Worm (Caenorhabditis elegans): ENCODE data around the gene K02E2.11.
A peak's percentile ranks its signal among the peaks of the same experiment; 100 is the strongest.

Gene K02E2.11

ce11 chrV:20383065-20383609 is at the start of gene K02E2.11:
Gene K02E2.11 (plus strand): TSS chrV:20383315.
- TF ChIP-seq dpl-1 (GFP tag; optimal IDR thresholded peaks at IDR 0.05) = peak; percentile 27
- TF ChIP-seq pha-4 (GFP tag; IDR thresholded peaks at IDR 0.05) = no peak
- TF ChIP-seq pha-4 (tag; optimal IDR thresholded peaks at IDR 0.05) = peak; percentile 25
- no peak for TF ChIP-seq mxl-3 (GFP tag; optimal IDR thresholded peaks at IDR 0.05)
- no peak for TF ChIP-seq ceh-20 (GFP tag; IDR thresholded peaks at IDR 0.05)
- TF ChIP-seq daf-19 (GFP tag; conservative IDR thresholded peaks at IDR 0.05) = no peak
- no peak for TF ChIP-seq aly-2 (tag; optimal IDR thresholded peaks at IDR 0.05)
- TF ChIP-seq mdt-29 (GFP tag; IDR thresholded peaks at IDR 0.05) = no peak
- no peak for TF ChIP-seq nhr-42 (GFP tag; IDR thresholded peaks at IDR 0.05)
- no peak for TF ChIP-seq dmd-8 (GFP tag; IDR thresholded peaks at IDR 0.05)
- no peak for TF ChIP-seq nhr-48 (tag; optimal IDR thresholded peaks at IDR 0.05)
- TF ChIP-seq egl-43 (GFP tag; IDR thresholded peaks at IDR 0.05) = no peak
- TF ChIP-seq unc-130 (GFP tag; optimal IDR thresholded peaks at IDR 0.05) = no peak
- no peak for TF ChIP-seq hif-1 (tag; optimal IDR thresholded peaks at IDR 0.05)
- no peak for TF ChIP-seq ZK337.2 (GFP tag; IDR thresholded peaks at IDR 0.05)
- TF ChIP-seq ceh-44 (GFP tag; IDR thresholded peaks at IDR 0.05) = no peak
- TF ChIP-seq Y5F2A.4 (GFP tag; optimal IDR thresholded peaks at IDR 0.05) = no peak
- TF ChIP-seq F37D6.2 (tag; optimal IDR thresholded peaks at IDR 0.05) = no peak
- TF ChIP-seq lsy-2 (tag; optimal IDR thresholded peaks at IDR 0.05) = peak in 1 of 2 experiments; percentile 60
- no peak for TF ChIP-seq ceh-32 (tag; optimal IDR thresholded peaks at IDR 0.05; ENCODE audit: poor library complexity)
- TF ChIP-seq Y48G9A.11 (GFP tag; IDR thresholded peaks at IDR 0.05) = no peak
- TF ChIP-seq mes-2 (tag; optimal IDR thresholded peaks at IDR 0.05; ENCODE audit: poor library complexity, severe bottlenecking) = no peak
- peak; percentile 29 for TF ChIP-seq rbr-2 (tag; optimal IDR thresholded peaks at IDR 0.05)
- no peak for TF ChIP-seq ceh-62 (tag; optimal IDR thresholded peaks at IDR 0.05)
- no peak for TF ChIP-seq gei-8 (GFP tag; optimal IDR thresholded peaks at IDR 0.05)
- no peak for TF ChIP-seq fos-1 (tag; optimal IDR thresholded peaks at IDR 0.05)
- TF ChIP-seq lin-13 (GFP tag; optimal IDR thresholded peaks at IDR 0.05) = no peak
- no peak for TF ChIP-seq D1046.2 (GFP tag; IDR thresholded peaks at IDR 0.05)
- TF ChIP-seq saeg-2 (GFP tag; IDR thresholded peaks at IDR 0.05) = no peak
- no peak for TF ChIP-seq zip-11 (GFP tag; IDR thresholded peaks at IDR 0.05)
- TF ChIP-seq unc-62 (GFP tag; optimal IDR thresholded peaks at IDR 0.05 in 1 of 2) = peak in 1 of 2 experiments; percentile 94
- no peak for TF ChIP-seq unc-62 (tag; optimal IDR thresholded peaks at IDR 0.05)
- no peak for TF ChIP-seq nhr-41 (GFP tag; IDR thresholded peaks at IDR 0.05)
- no peak for TF ChIP-seq lin-39 (tag; optimal IDR thresholded peaks at IDR 0.05)
- no peak for TF ChIP-seq ceh-82 (tag; optimal IDR thresholded peaks at IDR 0.05)
- no peak for TF ChIP-seq unc-39 (tag; optimal IDR thresholded peaks at IDR 0.05)
- peak; percentile 58 for TF ChIP-seq mep-1 (tag; optimal IDR thresholded peaks at IDR 0.05)
- TF ChIP-seq hmg-1.1 (GFP tag; IDR thresholded peaks at IDR 0.05) = peak; percentile 71
- TF ChIP-seq F49E8.2 (tag; optimal IDR thresholded peaks at IDR 0.05; ENCODE audit: borderline replicate concordance) = no peak
- TF ChIP-seq dve-1 (tag; optimal IDR thresholded peaks at IDR 0.05; ENCODE audit: insufficient read depth) = peak; percentile 58
- no peak for TF ChIP-seq tag-97 (GFP tag; IDR thresholded peaks at IDR 0.05)
- peak; percentile 89 for TF ChIP-seq hlh-30 (tag; optimal IDR thresholded peaks at IDR 0.05; ENCODE audit: insufficient read depth)
- TF ChIP-seq nhr-10 (tag; optimal IDR thresholded peaks at IDR 0.05) = no peak
- TF ChIP-seq ces-1 (GFP tag; optimal IDR thresholded peaks at IDR 0.05) = no peak
- TF ChIP-seq attf-4 (tag; optimal IDR thresholded peaks at IDR 0.05) = no peak
- TF ChIP-seq ceh-28 (tag; optimal IDR thresholded peaks at IDR 0.05) = no peak
- TF ChIP-seq spr-3 (GFP tag; optimal IDR thresholded peaks at IDR 0.05) = no peak
- TF ChIP-seq mdl-1 (tag; optimal IDR thresholded peaks at IDR 0.05) = peak in 1 of 2 experiments; percentile 65
- TF ChIP-seq madf-5 (GFP tag; IDR thresholded peaks at IDR 0.05) = no peak
- TF ChIP-seq nhr-6 (tag; optimal IDR thresholded peaks at IDR 0.05) = peak; percentile 70
- TF ChIP-seq nhr-102 (tag; optimal IDR thresholded peaks at IDR 0.05) = no peak
- peak; percentile 13 for TF ChIP-seq nhr-11 (tag; optimal IDR thresholded peaks at IDR 0.05)
